Worm (Caenorhabditis elegans) whole organism, young adult: Measurements from ENCODE around the gene gcy-1.

ENCODE experiments used
- lin-54 ChIP-seq: fragments of 200-800 bp; sonication (Bioruptor generic); optimal IDR thresholded peaks from 2 replicates; lab custom pipeline; 2018; ENCODE audit warnings: mild to moderate bottlenecking, missing genetic modification characterization, missing compliant biosample characterization
- nhr-90 ChIP-seq: sonication (generic microtip); optimal IDR thresholded peaks from 2 replicates; lab custom pipeline; 2016; ENCODE audit warnings: missing genotype, mild to moderate bottlenecking, missing genetic modification characterization, missing compliant biosample characterization
- pha-4 ChIP-seq: fragments of 150-350 bp; sonication (generic microtip); optimal IDR thresholded peaks from 2 replicates; lab custom pipeline; 2014; ENCODE audit warnings: missing biosample characterization, missing genetic modification reagents, missing genetic modification characterization
- unc-130 ChIP-seq: sonication (generic microtip); optimal IDR thresholded peaks from 2 replicates; lab custom pipeline; 2016; ENCODE audit warnings: missing genetic modification reagents, missing genetic modification characterization, missing compliant biosample characterization

- TF ChIP-seq nhr-90 (tag; lab: Kevin White, UChicago), result no peak
- no peak for TF ChIP-seq pha-4 (tag; lab: Kevin White, UChicago)
- TF ChIP-seq lin-54 (GFP tag; lab: Kevin White, UChicago), result no peak
- no peak for TF ChIP-seq unc-130 (GFP tag; lab: Kevin White, UChicago)
These were observed 36.7 kb downstream of the gcy-1 start, which contains the start of gene T19H5.7 for ce11 chrII:9480006-9480405.
